Fruit fly (Drosophila melanogaster): ENCODE results near the gene CG2991.

Gene CG2991

dm6 chr2L:2882968-2883702 is 26.2 kb downstream of the CG2991 start (continued):
- TF ChIP-seq Mrtf (GFP tag; IDR thresholded peaks at IDR 0.05) (0 out of 3 replicates have a peak, but pooled peaks have one; percentile 32), CG30020 (tag; optimal IDR thresholded peaks at IDR 0.05) (no peak), CG11093 (GFP tag; IDR thresholded peaks at IDR 0.05) (no peak), Taf1 (GFP tag; IDR thresholded peaks at IDR 0.05) (no peak), CG2712 (tag; optimal IDR thresholded peaks at IDR 0.05) (peak; percentile 36), crc (GFP tag; optimal IDR thresholded peaks at IDR 0.05) (peak; percentile 8), CG15601 (tag; optimal IDR thresholded peaks at IDR 0.05) (peak; percentile 55), nau (GFP tag; optimal IDR thresholded peaks at IDR 0.05) (peak; percentile 65), CG16815 (GFP tag; optimal IDR thresholded peaks at IDR 0.05) (no peak), Gug (GFP tag; IDR thresholded peaks at IDR 0.05) (peak; percentile 37; the same call in 2 of the 4 replicates), E2f2 (GFP tag; IDR thresholded peaks at IDR 0.05) (no peak; the same call in 1 of the 2 replicates), CG18262 (tag; optimal IDR thresholded peaks at IDR 0.05) (peak; percentile 40), CG2875 (GFP tag; optimal IDR thresholded peaks at IDR 0.05) (peak; percentile 21), Ptx1 (GFP tag; IDR thresholded peaks at IDR 0.05) (0 out of 2 replicates have a peak, but pooled peaks have one; percentile 40), zen (tag; optimal IDR thresholded peaks at IDR 0.05) (peak; percentile 48), HLH3B (GFP tag; IDR thresholded peaks at IDR 0.05) (peak; percentile 4; the same call in 1 of the 2 replicates), CG4328 (GFP tag; optimal IDR thresholded peaks at IDR 0.05) (no peak), sd (tag; optimal IDR thresholded peaks at IDR 0.05) (peak; percentile 3), Gsc (GFP tag; IDR thresholded peaks at IDR 0.05) (no peak), Ssrp (tag; optimal IDR thresholded peaks at IDR 0.05) (peak; percentile 10), B-H1 (GFP tag; IDR thresholded peaks at IDR 0.05) (peak; percentile 10; the same call in 1 of the 3 replicates), Hr39 (optimal IDR thresholded peaks at IDR 0.05) (no peak), lov (optimal IDR thresholded peaks at IDR 0.05) (no peak), lov (GFP tag; IDR thresholded peaks at IDR 0.05) (no peak), CG8290 (GFP tag; optimal IDR thresholded peaks at IDR 0.05) (peak; percentile 4), CG8290 (tag; optimal IDR thresholded peaks at IDR 0.05) (peak in 1 of 2 experiments; percentile 73), CG2129 (GFP tag; IDR thresholded peaks at IDR 0.05; ENCODE audit: partially characterized antibody) (no peak), rib (GFP tag; IDR thresholded peaks at IDR 0.05) (no peak), CG7928 (GFP tag; optimal IDR thresholded peaks at IDR 0.05) (peak; percentile 96), ara (GFP tag; IDR thresholded peaks at IDR 0.05) (no peak), Side (GFP tag; optimal IDR thresholded peaks at IDR 0.05) (peak; percentile 9), CG11398 (GFP tag; optimal IDR thresholded peaks at IDR 0.05) (peak; percentile 68), CG8359 (GFP tag; optimal IDR thresholded peaks at IDR 0.05; ENCODE audit: borderline replicate concordance) (no peak), dmrt11E (tag; optimal IDR thresholded peaks at IDR 0.05) (no peak), vnd (GFP tag; IDR thresholded peaks at IDR 0.05; ENCODE audit: partially characterized antibody) (no peak), pzg (GFP tag; optimal IDR thresholded peaks at IDR 0.05) (peak; percentile 42), vfl (GFP tag; optimal IDR thresholded peaks at IDR 0.05) (peak; percentile 31), CG8388 (GFP tag; optimal IDR thresholded peaks at IDR 0.05) (peak; percentile 9), Dll (GFP tag; IDR thresholded peaks at IDR 0.05; ENCODE audit: partially characterized antibody) (no peak), dimm (GFP tag; IDR thresholded peaks at IDR 0.05) (no peak), gcm2 (GFP tag; optimal IDR thresholded peaks at IDR 0.05) (no peak), Myb (GFP tag; optimal IDR thresholded peaks at IDR 0.05) (peak; percentile 91), CG17568 (GFP tag; optimal IDR thresholded peaks at IDR 0.05) (peak; percentile 73), mld (GFP tag; IDR thresholded peaks at IDR 0.05; ENCODE audit: partially characterized antibody) (no peak), Sry-δ (GFP tag; optimal IDR thresholded peaks at IDR 0.05) (peak; percentile 41), CG11696 (GFP tag; IDR thresholded peaks at IDR 0.05) (peak; percentile 27; the same call in 1 of the 2 replicates)

All from whole organism, embryonic.